Fruit fly (Drosophila melanogaster): ENCODE measurements around the gene mtg.

The mtg gene

dm6 chr3R:8308515-8308959 is 58.2 kb downstream of the mtg start, which contains the start of gene tex (continued):
- TF ChIP-seq Elba2 (GFP tag; optimal IDR thresholded peaks at IDR 0.05) (no peak), org-1 (GFP tag; optimal IDR thresholded peaks at IDR 0.05) (peak; percentile 29), CG13287 (GFP tag; IDR thresholded peaks at IDR 0.05; ENCODE audit: partially characterized antibody) (peak; percentile 67), CG8359 (GFP tag; optimal IDR thresholded peaks at IDR 0.05; ENCODE audit: borderline replicate concordance) (peak; percentile 46), amos (GFP tag; IDR thresholded peaks at IDR 0.05; ENCODE audit: partially characterized antibody) (peak; percentile 51), stwl (tag; optimal IDR thresholded peaks at IDR 0.05) (peak; percentile 36), sr (GFP tag; IDR thresholded peaks at IDR 0.05) (0 out of 3 replicates have a peak, but pooled peaks have one; percentile 12), CG8478 (optimal IDR thresholded peaks at IDR 0.05) (no peak), Eip74EF (GFP tag; optimal IDR thresholded peaks at IDR 0.05) (peak in 1 of 2 experiments; percentile 80), pan (optimal IDR thresholded peaks at IDR 0.05) (no peak), pan (GFP tag; optimal IDR thresholded peaks at IDR 0.05 in 1 of 2, IDR thresholded peaks at IDR 0.05 in 1 of 2) (no peak), CG32772 (GFP tag; IDR thresholded peaks at IDR 0.05) (no peak), jumu (GFP tag; optimal IDR thresholded peaks at IDR 0.05) (no peak), CG6254 (GFP tag; optimal IDR thresholded peaks at IDR 0.05) (peak; percentile 78), slp2 (GFP tag; optimal IDR thresholded peaks at IDR 0.05) (peak; percentile 4), CG31365 (tag; optimal IDR thresholded peaks at IDR 0.05) (peak; percentile 47), Med (GFP tag) (peak; percentile 84), ham (GFP tag; IDR thresholded peaks at IDR 0.05) (no peak), Bteb2 (GFP tag; optimal IDR thresholded peaks at IDR 0.05) (no peak), CG14710 (tag; optimal IDR thresholded peaks at IDR 0.05) (peak; percentile 77), CG16863 (GFP tag; optimal IDR thresholded peaks at IDR 0.05) (peak; percentile 2), pho (GFP tag; optimal IDR thresholded peaks at IDR 0.05) (no peak), p53 (GFP tag; optimal IDR thresholded peaks at IDR 0.05) (no peak), CG16813 (GFP tag; IDR thresholded peaks at IDR 0.05; ENCODE audit: partially characterized antibody) (0 out of 3 replicates have a peak, but pooled peaks have one; percentile 31), salm (tag; optimal IDR thresholded peaks at IDR 0.05) (peak; percentile 54), CG8388 (GFP tag; optimal IDR thresholded peaks at IDR 0.05) (peak; percentile 19), CG17359 (tag; optimal IDR thresholded peaks at IDR 0.05) (peak; percentile 55), CG6813 (GFP tag; optimal IDR thresholded peaks at IDR 0.05) (peak; percentile 67), otp (GFP tag; IDR thresholded peaks at IDR 0.05) (peak; percentile 29; the same call in 1 of the 3 replicates), CG9797 (GFP tag; optimal IDR thresholded peaks at IDR 0.05) (peak; percentile 74), Bgb (GFP tag; IDR thresholded peaks at IDR 0.05; ENCODE audit: partially characterized antibody) (no peak), lola (GFP tag; optimal IDR thresholded peaks at IDR 0.05) (peak in 1 of 3 experiments; percentile 49), sim (GFP tag; IDR thresholded peaks at IDR 0.05) (0 out of 2 replicates have a peak, but pooled peaks have one; percentile 52), nerfin-1 (tag; optimal IDR thresholded peaks at IDR 0.05) (peak; percentile 75), CG33213 (GFP tag; optimal IDR thresholded peaks at IDR 0.05) (peak; percentile 58), fru (optimal IDR thresholded peaks at IDR 0.05) (no peak), trem (tag; optimal IDR thresholded peaks at IDR 0.05) (peak; percentile 79), MBD-R2 (GFP tag; IDR thresholded peaks at IDR 0.05) (peak; percentile 76), grn (GFP tag; optimal IDR thresholded peaks at IDR 0.05) (peak; percentile 26), Kr (GFP tag; optimal IDR thresholded peaks at IDR 0.05) (peak; percentile 14), zf30C (GFP tag; optimal IDR thresholded peaks at IDR 0.05) (no peak), CTCF (GFP tag; optimal IDR thresholded peaks at IDR 0.05) (peak; percentile 19), dimm (GFP tag; IDR thresholded peaks at IDR 0.05) (no peak), D (optimal IDR thresholded peaks at IDR 0.05) (no peak), D (GFP tag; optimal IDR thresholded peaks at IDR 0.05) (peak; percentile 62), CG8944 (GFP tag; optimal IDR thresholded peaks at IDR 0.05) (no peak), Oli (tag; optimal IDR thresholded peaks at IDR 0.05) (no peak), eyg (GFP tag; optimal IDR thresholded peaks at IDR 0.05) (no peak), HmgD (GFP tag; optimal IDR thresholded peaks at IDR 0.05) (peak; percentile 35), CG9727 (GFP tag; optimal IDR thresholded peaks at IDR 0.05) (peak; percentile 69), sens (GFP tag) (peak; percentile 94), CG1603 (tag; optimal IDR thresholded peaks at IDR 0.05) (peak; percentile 82)

All from whole organism, embryonic.